Fruit fly (Drosophila melanogaster) whole organism, embryonic: Measurements from ENCODE around the gene CG16965.

Experiments
- Awh ChIP-seq: fragments of 200-800 bp; sonication (Bioruptor generic); IDR thresholded peaks from 2 replicates; pipeline ENCODE4, ENCODE4 v1.3.6; 2022; ENCODE audit warnings: missing biosample characterization, missing genetic modification characterization
- B-H1 ChIP-seq: fragments of 200-800 bp; sonication (Bioruptor generic); IDR thresholded peaks from 3 replicates; pipeline ENCODE4 v1.3.6; 2022; ENCODE audit warnings: missing biosample characterization, missing genetic modification characterization
- Bgb ChIP-seq: fragments of 200-800 bp; sonication (Bioruptor generic); IDR thresholded peaks from 2 replicates; pipeline ENCODE4 v1.3.6; 2022; ENCODE audit warnings: missing biosample characterization, missing genetic modification characterization; ENCODE audit not compliant: partially characterized antibody
- CG10543 ChIP-seq: fragments of 200-800 bp; sonication (Bioruptor generic); optimal IDR thresholded peaks from 3 replicates; lab custom pipeline; 2017; ENCODE audit warnings: missing biosample characterization, mild to moderate bottlenecking, missing genetic modification characterization, moderate library complexity
- CG12236 ChIP-seq: fragments of 200-800 bp; sonication (Bioruptor generic); optimal IDR thresholded peaks from 2 replicates; lab custom pipeline; 2016; ENCODE audit warnings: missing biosample characterization, missing genetic modification characterization
- CG1233 ChIP-seq: fragments of 200-800 bp; sonication (Bioruptor generic); optimal IDR thresholded peaks from 4 replicates; lab custom pipeline; 2018; ENCODE audit warnings: missing biosample characterization, mild to moderate bottlenecking, missing genetic modification characterization
- CG13624 ChIP-seq: fragments of 200-800 bp; sonication (Bioruptor generic); optimal IDR thresholded peaks from 2 replicates; lab custom pipeline; 2016; ENCODE audit warnings: missing biosample characterization, missing genetic modification characterization
- CG15011 ChIP-seq: fragments of 200-800 bp; sonication (Bioruptor generic); optimal IDR thresholded peaks from 3 replicates; lab custom pipeline; 2018; ENCODE audit warnings: missing biosample characterization, mild to moderate bottlenecking, missing genetic modification characterization
- CG15073 ChIP-seq: fragments of 200-800 bp; sonication (Bioruptor generic); optimal IDR thresholded peaks from 2 replicates; lab custom pipeline; 2016; ENCODE audit warnings: missing biosample characterization, missing genetic modification characterization
- CG1529 ChIP-seq: fragments of 200-800 bp; sonication (Bioruptor generic); optimal IDR thresholded peaks from 3 replicates; lab custom pipeline; 2018; ENCODE audit warnings: missing biosample characterization, missing genetic modification characterization
- CG1602 ChIP-seq: fragments of 200-800 bp; sonication (Bioruptor generic); optimal IDR thresholded peaks from 3 replicates; lab custom pipeline; 2016; ENCODE audit warnings: missing biosample characterization, missing genetic modification characterization
- CG16813 ChIP-seq: fragments of 200-800 bp; sonication (Bioruptor generic); IDR thresholded peaks from 3 replicates; pipeline ENCODE4 v1.3.6; 2022; ENCODE audit warnings: missing biosample characterization, missing genetic modification characterization; ENCODE audit not compliant: partially characterized antibody
- CG17361 ChIP-seq: fragments of 200-800 bp; sonication (Bioruptor generic); IDR thresholded peaks from 3 replicates; pipeline ENCODE4 v1.3.6; 2022; ENCODE audit warnings: missing biosample characterization, missing genetic modification characterization
- CG17568 ChIP-seq: fragments of 200-800 bp; sonication (Bioruptor generic); optimal IDR thresholded peaks from 2 replicates; lab custom pipeline; 2018; ENCODE audit warnings: missing biosample characterization, mild to moderate bottlenecking, missing genetic modification characterization, moderate library complexity
- CG2129 ChIP-seq: fragments of 200-800 bp; sonication (Bioruptor generic); IDR thresholded peaks from 2 replicates; pipeline ENCODE4 v1.3.6; 2022; ENCODE audit warnings: missing biosample characterization, missing genetic modification characterization; ENCODE audit not compliant: partially characterized antibody
- CG2199 ChIP-seq: fragments of 200-800 bp; sonication (Bioruptor generic); IDR thresholded peaks from 3 replicates; pipeline ENCODE4 v1.3.6; 2022; ENCODE audit warnings: missing biosample characterization, missing genetic modification characterization
- CG3065 ChIP-seq: fragments of 200-800 bp; sonication (Bioruptor generic); optimal IDR thresholded peaks from 2 replicates; lab custom pipeline; 2016; ENCODE audit warnings: missing biosample characterization, missing genetic modification characterization
- CG6683 ChIP-seq: fragments of 200-800 bp; sonication (Bioruptor generic); optimal IDR thresholded peaks from 2 replicates; lab custom pipeline; 2017; ENCODE audit warnings: missing biosample characterization, mild to moderate bottlenecking, missing genetic modification characterization, missing genetic modification reagents
- CG6813 ChIP-seq: fragments of 200-800 bp; sonication (Bioruptor generic); optimal IDR thresholded peaks from 2 replicates; lab custom pipeline; 2017; ENCODE audit warnings: missing biosample characterization, missing genetic modification characterization, mild to moderate bottlenecking, moderate library complexity, missing genetic modification reagents
- CG7271 ChIP-seq: fragments of 200-800 bp; sonication (Bioruptor generic); optimal IDR thresholded peaks from 2 replicates; lab custom pipeline; 2018; ENCODE audit warnings: missing biosample characterization, mild to moderate bottlenecking, missing genetic modification characterization, moderate library complexity
- CG7372 ChIP-seq: fragments of 200-800 bp; sonication (Bioruptor generic); IDR thresholded peaks from 2 replicates; pipeline ENCODE4 v1.3.6; 2022; ENCODE audit warnings: missing biosample characterization, missing genetic modification characterization
- CG8290 ChIP-seq, 3 experiments: fragments of 200-800 bp; sonication (Bioruptor generic); optimal IDR thresholded peaks; 2 replicates each; lab custom pipeline; 2016 to 2019; ENCODE audit warnings: missing biosample characterization in 3 of 3, missing genetic modification characterization in 3 of 3, mild to moderate bottlenecking in 2 of 3, moderate library complexity in 1 of 3
- CG8944 ChIP-seq: fragments of 200-800 bp; sonication (Bioruptor generic); optimal IDR thresholded peaks from 3 replicates; lab custom pipeline; 2016; ENCODE audit warnings: missing biosample characterization, missing genetic modification characterization
- D19A ChIP-seq: fragments of 200-800 bp; optimal IDR thresholded peaks from 3 replicates; lab custom pipeline; 2019; ENCODE audit warnings: missing biosample characterization, mild to moderate bottlenecking, missing genetic modification characterization, moderate library complexity
- Dad ChIP-seq: fragments of 200-800 bp; sonication (Bioruptor generic); optimal IDR thresholded peaks from 3 replicates; lab custom pipeline; 2016; ENCODE audit warnings: missing biosample characterization, missing genetic modification characterization
- Dip2 ChIP-seq: fragments of 200-800 bp; sonication (Bioruptor generic); IDR thresholded peaks from 2 replicates; pipeline ENCODE4 v1.3.6; 2022; ENCODE audit warnings: missing biosample characterization, missing genetic modification characterization
- Gsc ChIP-seq: fragments of 200-800 bp; sonication (Bioruptor generic); IDR thresholded peaks from 2 replicates; pipeline ENCODE4 v1.3.6; 2022; ENCODE audit warnings: missing biosample characterization, missing genetic modification characterization
- HLH54F ChIP-seq: fragments of 200-800 bp; sonication (Bioruptor generic); optimal IDR thresholded peaks from 3 replicates; lab custom pipeline; 2016; ENCODE audit warnings: missing biosample characterization, missing genetic modification characterization
- HmgZ ChIP-seq: fragments of 200-800 bp; sonication (Bioruptor generic); optimal IDR thresholded peaks from 2 replicates; lab custom pipeline; 2018; ENCODE audit warnings: missing biosample characterization, mild to moderate bottlenecking, missing genetic modification characterization
- Hr78 ChIP-seq, 2 experiments: fragments of 200-800 bp in 1 of 2; fragments of >200 bp in 1 of 2; sonication (Bioruptor generic) in 1 of 2; optimal IDR thresholded peaks; 2 replicates each; lab custom pipeline; 2017 to 2019; ENCODE audit warnings: missing biosample characterization in 2 of 2, missing genetic modification characterization in 2 of 2, mild to moderate bottlenecking in 1 of 2, moderate library complexity in 1 of 2
- MBD-R2 ChIP-seq: fragments of 200-800 bp; sonication (Bioruptor generic); IDR thresholded peaks from 2 replicates; pipeline ENCODE4 v1.3.6; 2022; ENCODE audit warnings: missing biosample characterization, missing genetic modification characterization
- MESR4 ChIP-seq: fragments of 200-800 bp; sonication (Bioruptor generic); optimal IDR thresholded peaks from 2 replicates; lab custom pipeline; 2018; ENCODE audit warnings: missing biosample characterization, mild to moderate bottlenecking, missing genetic modification characterization, moderate library complexity
- Pdp1 ChIP-seq, 2 experiments: fragments of 200-800 bp; sonication (Bioruptor generic); optimal IDR thresholded peaks; 3 replicates each; lab custom pipeline; 2016; ENCODE audit warnings: missing biosample characterization in 2 of 2, missing genetic modification characterization in 2 of 2, mild to moderate bottlenecking in 1 of 2, moderate library complexity in 1 of 2
- Six4 ChIP-seq: fragments of 200-800 bp; sonication (Bioruptor generic); optimal IDR thresholded peaks from 2 replicates; lab custom pipeline; 2016; ENCODE audit warnings: missing biosample characterization, missing genetic modification characterization
- Stat92E ChIP-seq, 3 experiments: fragments of >200 bp in 2 of 3; fragments of 200-800 bp in 1 of 3; sonication (Bioruptor generic) in 1 of 3; optimal IDR thresholded peaks; 2 replicates each; lab custom pipeline; 2017 to 2019; ENCODE audit warnings: missing biosample characterization in 3 of 3, missing genetic modification characterization in 3 of 3, mild to moderate bottlenecking in 1 of 3, moderate library complexity in 1 of 3
- cad ChIP-seq: fragments of >200 bp; optimal IDR thresholded peaks from 2 replicates; lab custom pipeline; 2017; ENCODE audit warnings: missing biosample characterization, missing genetic modification characterization
- dm ChIP-seq: fragments of 200-800 bp; sonication (Bioruptor generic); optimal IDR thresholded peaks from 3 replicates; lab custom pipeline; 2016; ENCODE audit warnings: missing biosample characterization, missing genetic modification characterization
- dmrt11E ChIP-seq: fragments of 200-800 bp; sonication (Bioruptor generic); optimal IDR thresholded peaks from 3 replicates; lab custom pipeline; 2018; ENCODE audit warnings: missing biosample characterization, mild to moderate bottlenecking, missing genetic modification characterization, moderate library complexity
- fd64A ChIP-seq: fragments of 200-800 bp; sonication (Bioruptor generic); optimal IDR thresholded peaks from 3 replicates; lab custom pipeline; 2018; ENCODE audit warnings: missing biosample characterization, mild to moderate bottlenecking, missing genetic modification characterization
- grn ChIP-seq: fragments of 200-800 bp; sonication (Bioruptor generic); optimal IDR thresholded peaks from 3 replicates; lab custom pipeline; 2017; ENCODE audit warnings: missing biosample characterization, missing genetic modification characterization
- kah ChIP-seq: fragments of 200-800 bp; sonication (Bioruptor generic); optimal IDR thresholded peaks from 2 replicates; lab custom pipeline; 2018; ENCODE audit warnings: missing biosample characterization, mild to moderate bottlenecking, missing genetic modification characterization
- nom ChIP-seq: fragments of 200-800 bp; sonication (Bioruptor generic); optimal IDR thresholded peaks from 2 replicates; lab custom pipeline; 2017; ENCODE audit warnings: missing biosample characterization, missing genetic modification characterization, mild to moderate bottlenecking, moderate library complexity, missing genetic modification reagents
- onecut ChIP-seq: fragments of 200-800 bp; sonication (Bioruptor generic); IDR thresholded peaks from 2 replicates; pipeline ENCODE4 v1.3.6; 2022; ENCODE audit warnings: missing biosample characterization, missing genetic modification characterization
- pfk ChIP-seq: fragments of 200-800 bp; sonication (Bioruptor generic); optimal IDR thresholded peaks from 2 replicates; lab custom pipeline; 2018; ENCODE audit warnings: missing biosample characterization, mild to moderate bottlenecking, missing genetic modification characterization, moderate library complexity
- pnt ChIP-seq: fragments of 200-800 bp; sonication (Bioruptor generic); optimal IDR thresholded peaks from 3 replicates; lab custom pipeline; 2016; ENCODE audit warnings: missing biosample characterization, missing genetic modification characterization
- ro ChIP-seq: fragments of 200-800 bp; sonication (Bioruptor generic); IDR thresholded peaks from 2 replicates; pipeline ENCODE4 v1.3.6; 2022; ENCODE audit warnings: missing biosample characterization, missing genetic modification characterization
- sens-2 ChIP-seq: fragments of 200-800 bp; sonication (Bioruptor generic); IDR thresholded peaks from 2 replicates; pipeline ENCODE4 v1.3.6; 2022; ENCODE audit warnings: missing biosample characterization, missing genetic modification characterization
- shn ChIP-seq: fragments of 200-800 bp; sonication (Bioruptor generic); optimal IDR thresholded peaks from 3 replicates; lab custom pipeline; 2016; ENCODE audit warnings: missing biosample characterization, missing genetic modification characterization
- toy ChIP-seq: fragments of 200-800 bp; sonication (Bioruptor generic); IDR thresholded peaks from 2 replicates; pipeline ENCODE4 v1.3.6; 2022; ENCODE audit warnings: missing biosample characterization, missing genetic modification characterization
- unc-4 ChIP-seq: fragments of 200-800 bp; sonication (Bioruptor generic); IDR thresholded peaks from 2 replicates; pipeline ENCODE4 v1.3.6; 2022; ENCODE audit warnings: missing biosample characterization, missing genetic modification characterization; ENCODE audit not compliant: partially characterized antibody

Gene CG16965

DNA sequence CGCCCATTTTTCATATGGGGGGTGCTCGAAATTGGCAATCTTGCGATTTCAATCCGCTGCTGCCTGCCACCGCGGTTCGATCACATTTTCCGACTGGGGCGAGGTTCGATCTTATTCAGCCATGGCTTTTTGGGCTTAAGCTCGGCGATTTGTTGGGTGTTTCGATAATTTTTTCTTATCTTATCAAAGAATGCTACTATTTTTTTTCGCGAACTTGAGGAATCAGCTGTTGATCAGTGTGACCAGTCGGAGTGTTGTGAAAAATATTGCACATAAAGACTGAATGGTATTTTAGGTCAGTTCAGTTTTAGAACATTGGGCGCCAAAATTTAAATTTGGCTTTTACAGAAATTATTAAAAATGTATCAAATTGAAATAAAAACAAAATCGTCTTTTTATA lies 39.3 kb downstream of the CG16965 start, which contains the start of gene Wdr81 (continued):
- TF ChIP-seq HLH54F (GFP tag; lab: Kevin White, UChicago) (no peak), Awh (no peak), grn (GFP tag; lab: Kevin White, UChicago) (no peak), onecut (GFP tag; lab: Robert Waterston, UW) (no peak), Stat92E (GFP tag; optimal IDR thresholded peaks at IDR 0.05; lab: Kevin White, UChicago) (no peak), MBD-R2 (peak; percentile 58), kah (GFP tag; lab: Kevin White, UChicago) (no peak), cad (GFP tag; lab: Kevin White, UChicago) (no peak), CG16813 (GFP tag; lab: Robert Waterston, UW) (no peak), MESR4 (GFP tag; lab: Kevin White, UChicago) (peak; percentile 61), pnt (GFP tag; lab: Kevin White, UChicago) (no peak), dm (GFP tag; lab: Kevin White, UChicago) (no peak), CG1602 (GFP tag; lab: Kevin White, UChicago) (no peak), CG15011 (GFP tag; lab: Kevin White, UChicago) (no peak), CG2129 (no peak), toy (no peak), HmgZ (no peak), D19A (tag; lab: Kevin White, UChicago) (no peak)

DNA sequence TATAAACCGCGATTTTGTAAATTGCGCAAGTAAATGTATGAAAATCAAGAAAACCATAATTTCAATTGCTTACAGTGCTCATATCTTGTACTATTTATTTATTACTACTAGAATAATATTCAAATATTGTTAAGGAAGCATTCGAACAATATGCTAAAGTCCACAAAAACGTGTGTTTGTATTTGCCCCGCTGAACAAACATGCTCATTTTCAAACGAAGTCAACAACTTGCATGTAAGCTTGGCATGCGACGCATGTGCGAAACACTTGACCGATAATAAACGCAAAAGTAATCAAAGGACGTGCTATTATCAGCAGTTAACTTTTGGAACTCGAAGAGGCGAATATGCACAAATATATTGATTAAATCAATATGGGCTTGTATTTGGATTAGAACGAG lies 39.8 kb downstream of the CG16965 start:
- peak; percentile 36 for TF ChIP-seq CG8944 (GFP tag; lab: Kevin White, UChicago)
- TF ChIP-seq CG7372 (GFP tag; lab: Robert Waterston, UW), result no peak
- peak; percentile 80 for TF ChIP-seq CG10543 (GFP tag; lab: Kevin White, UChicago)
- no peak for TF ChIP-seq Gsc (GFP tag; lab: Robert Waterston, UW)
- no peak for TF ChIP-seq ro (GFP tag; lab: Robert Waterston, UW)
- no peak for TF ChIP-seq CG8290 (GFP tag; optimal IDR thresholded peaks at IDR 0.05; lab: Kevin White, UChicago)
- peak; percentile 47 to 91 for TF ChIP-seq CG8290 (tag; optimal IDR thresholded peaks at IDR 0.05; lab: Kevin White, UChicago)
- TF ChIP-seq CG13624 (GFP tag; lab: Kevin White, UChicago), result no peak
- TF ChIP-seq Dad, result no peak
- TF ChIP-seq CG1529 (GFP tag; lab: Kevin White, UChicago), result peak; percentile 86
- peak; percentile 20 for TF ChIP-seq pfk (GFP tag; lab: Kevin White, UChicago)
- TF ChIP-seq CG3065, result peak; percentile 40
- no peak for TF ChIP-seq Hr78 (GFP tag; optimal IDR thresholded peaks at IDR 0.05; lab: Kevin White, UChicago)
- peak; percentile 47 for TF ChIP-seq CG6683 (GFP tag; lab: Kevin White, UChicago)
- TF ChIP-seq CG12236 (GFP tag; lab: Kevin White, UChicago), result peak; percentile 63
- peak; percentile 34 for TF ChIP-seq Six4
- peak; percentile 29 for TF ChIP-seq CG7271
- peak; percentile 19 for TF ChIP-seq CG15073 (GFP tag; lab: Kevin White, UChicago)
- TF ChIP-seq dmrt11E (tag; lab: Kevin White, UChicago), result peak; percentile 69
- TF ChIP-seq CG2199, result no peak
- no peak for TF ChIP-seq sens-2 (GFP tag; lab: Robert Waterston, UW)
- no peak for TF ChIP-seq Bgb
- peak; percentile 11; the same call in 1 of the 3 replicates for TF ChIP-seq B-H1 (GFP tag; lab: Robert Waterston, UW)
- TF ChIP-seq CG6813 (GFP tag; lab: Kevin White, UChicago), result peak; percentile 90
- TF ChIP-seq Dip2 (GFP tag; lab: Robert Waterston, UW), result no peak
- no peak for TF ChIP-seq shn (GFP tag; lab: Kevin White, UChicago)
- TF ChIP-seq Pdp1 (GFP tag; optimal IDR thresholded peaks at IDR 0.05; lab: Kevin White, UChicago), result no peak
- TF ChIP-seq CG17568, result no peak
- no peak for TF ChIP-seq unc-4 (GFP tag; lab: Robert Waterston, UW)
- TF ChIP-seq CG1233, result peak; percentile 65
- 0 out of 3 replicates have a peak, but pooled peaks have one; percentile 13 for TF ChIP-seq CG17361
- TF ChIP-seq fd64A (GFP tag; lab: Kevin White, UChicago), result peak; percentile 84
- no peak for TF ChIP-seq nom
